Fruit fly (Drosophila melanogaster): ENCODE measurements around the gene hoip.

The hoip gene

DNA sequence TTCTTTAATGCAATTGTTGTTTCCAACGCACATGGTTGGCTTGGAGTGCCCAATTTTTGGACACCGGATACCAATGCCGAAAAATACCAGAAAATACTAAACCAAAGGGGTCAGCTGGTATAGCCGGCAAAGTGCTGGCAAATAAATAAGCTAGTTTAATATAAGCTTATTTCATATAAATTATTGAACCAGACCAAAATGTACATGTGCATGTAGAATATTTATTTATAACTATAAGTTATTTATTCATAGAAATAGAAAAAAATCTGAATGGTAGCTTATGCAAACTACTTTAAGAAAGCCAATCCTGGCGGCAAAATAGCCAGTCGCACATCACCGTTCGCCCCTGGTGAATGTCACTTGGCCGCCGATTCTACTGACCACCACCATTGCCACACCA lies 863 bp downstream of the hoip start, which contains the start of gene pelo (continued):
- TF ChIP-seq CG7357 (GFP tag; IDR thresholded peaks at IDR 0.05): no peak
- TF ChIP-seq CG3407 (GFP tag; optimal IDR thresholded peaks at IDR 0.05): peak; percentile 49
- TF ChIP-seq Lim3 (GFP tag; IDR thresholded peaks at IDR 0.05): no peak
- peak; percentile 31 for TF ChIP-seq CG33557 (GFP tag; optimal IDR thresholded peaks at IDR 0.05)
- TF ChIP-seq bbx (GFP tag; IDR thresholded peaks at IDR 0.05; ENCODE audit: partially characterized antibody): no peak; the same call in 1 of the 2 replicates
- TF ChIP-seq Chrac-16 (GFP tag; optimal IDR thresholded peaks at IDR 0.05): peak; percentile 67
- TF ChIP-seq E2f2 (GFP tag; IDR thresholded peaks at IDR 0.05): 0 out of 2 replicates have a peak, but pooled peaks have one; percentile 38
- peak; percentile 76; the same call in 2 of the 3 replicates for TF ChIP-seq zfh1 (GFP tag; IDR thresholded peaks at IDR 0.05)
- no peak for TF ChIP-seq CG33213 (GFP tag; optimal IDR thresholded peaks at IDR 0.05)
- TF ChIP-seq Spps (tag; optimal IDR thresholded peaks at IDR 0.05): peak; percentile 47
- peak; percentile 21 for TF ChIP-seq CG12219 (GFP tag; optimal IDR thresholded peaks at IDR 0.05)
- peak; percentile 43; the same call in 1 of the 2 replicates for TF ChIP-seq klu (GFP tag; IDR thresholded peaks at IDR 0.05)
- peak; percentile 5 for TF ChIP-seq ATbp (GFP tag; optimal IDR thresholded peaks at IDR 0.05)
- TF ChIP-seq HLHmδ (GFP tag; optimal IDR thresholded peaks at IDR 0.05): no peak
- TF ChIP-seq Drgx (GFP tag; IDR thresholded peaks at IDR 0.05): no peak
- TF ChIP-seq CG2712 (tag; optimal IDR thresholded peaks at IDR 0.05): peak; percentile 83
- peak; percentile 77 for TF ChIP-seq Xrp1 (GFP tag; IDR thresholded peaks at IDR 0.05)
- TF ChIP-seq Dek (tag; optimal IDR thresholded peaks at IDR 0.05): peak; percentile 72
- no peak; the same call in 2 of the 3 replicates for TF ChIP-seq knrl (GFP tag; IDR thresholded peaks at IDR 0.05; ENCODE audit: partially characterized antibody)
- TF ChIP-seq p53 (GFP tag; optimal IDR thresholded peaks at IDR 0.05): no peak
- peak; percentile 41 for TF ChIP-seq fd3F (GFP tag; optimal IDR thresholded peaks at IDR 0.05)
- peak in 1 of 2 experiments; percentile 30 for TF ChIP-seq insv (GFP tag; optimal IDR thresholded peaks at IDR 0.05)
- no peak for TF ChIP-seq crc (GFP tag; optimal IDR thresholded peaks at IDR 0.05)
- no peak for TF ChIP-seq HLH4C (GFP tag; IDR thresholded peaks at IDR 0.05; ENCODE audit: partially characterized antibody)
- peak; percentile 68; the same call in 1 of the 3 replicates for TF ChIP-seq ken (GFP tag; IDR thresholded peaks at IDR 0.05)
- TF ChIP-seq Sox100B (GFP tag; optimal IDR thresholded peaks at IDR 0.05): peak; percentile 60
- no peak for TF ChIP-seq abd-A (tag; optimal IDR thresholded peaks at IDR 0.05)
- TF ChIP-seq repo (GFP tag; optimal IDR thresholded peaks at IDR 0.05): no peak
- TF ChIP-seq CG43689 (GFP tag; IDR thresholded peaks at IDR 0.05): no peak
- peak; percentile 54 for TF ChIP-seq CG1602 (GFP tag; optimal IDR thresholded peaks at IDR 0.05)
- peak; percentile 51 for TF ChIP-seq pzg (GFP tag; optimal IDR thresholded peaks at IDR 0.05)
- TF ChIP-seq Optix (GFP tag; IDR thresholded peaks at IDR 0.05): peak; percentile 44; the same call in 1 of the 3 replicates
- TF ChIP-seq Mad (GFP tag; optimal IDR thresholded peaks at IDR 0.05): peak; percentile 5
- peak; percentile 34 for TF ChIP-seq BtbVII (GFP tag; optimal IDR thresholded peaks at IDR 0.05)
- TF ChIP-seq Atf6 (GFP tag; IDR thresholded peaks at IDR 0.05): peak; percentile 67
- TF ChIP-seq Eip74EF (GFP tag; optimal IDR thresholded peaks at IDR 0.05): peak in 1 of 2 experiments; percentile 33
- TF ChIP-seq CG8478 (optimal IDR thresholded peaks at IDR 0.05): no peak
- TF ChIP-seq MESR4 (GFP tag; optimal IDR thresholded peaks at IDR 0.05): no peak
- peak; percentile 61 for TF ChIP-seq CG15269 (tag; optimal IDR thresholded peaks at IDR 0.05)
- no peak for TF ChIP-seq Ravus (GFP tag; IDR thresholded peaks at IDR 0.05)
- TF ChIP-seq wdn (GFP tag; IDR thresholded peaks at IDR 0.05): no peak
- no peak for TF ChIP-seq Doc3 (GFP tag; IDR thresholded peaks at IDR 0.05; ENCODE audit: partially characterized antibody)
- TF ChIP-seq CG12769 (tag; optimal IDR thresholded peaks at IDR 0.05): peak; percentile 11
- peak; percentile 60 for TF ChIP-seq sd (tag; optimal IDR thresholded peaks at IDR 0.05)
- no peak for TF ChIP-seq Rx (GFP tag; IDR thresholded peaks at IDR 0.05)

Measured in whole organism, embryonic.